Fruit fly (Drosophila melanogaster): ENCODE results near the gene CG7183.

DNA sequence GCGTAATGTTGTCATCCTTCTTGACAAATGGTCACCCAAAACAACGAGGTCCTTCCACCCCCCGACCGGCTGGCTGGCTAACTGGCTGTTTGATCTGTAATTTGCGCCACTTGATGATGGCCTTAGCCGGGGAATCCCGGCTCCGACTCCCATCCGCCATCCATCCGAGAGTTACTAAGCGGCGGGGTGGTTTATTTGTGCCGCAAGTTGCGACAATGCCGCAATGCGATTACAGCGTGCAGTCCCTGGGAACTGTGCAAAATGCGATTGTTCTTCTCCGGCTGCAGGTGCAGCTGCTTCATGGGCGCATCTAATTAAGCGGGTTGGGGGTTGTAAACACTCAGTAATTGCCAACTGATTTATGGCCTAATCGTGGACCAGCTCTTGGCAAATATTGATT, 39.5 kb upstream of the CG7183 start:
- TF ChIP-seq Sin3A (optimal IDR thresholded peaks at IDR 0.05) (no peak), h (optimal IDR thresholded peaks at IDR 0.05) (no peak), ttk (optimal IDR thresholded peaks at IDR 0.05) (no peak)
